Worm (Caenorhabditis elegans) whole organism, L4 larva: ENCODE measurements around the gene D1005.2.
"Not testable (repeated sequence)": the region's sequence is repeated elsewhere in the genome, so short reads cannot be mapped to it uniquely, and the experiment has no call there.

Experiments
- T26A8.4 ChIP-seq: fragments of 200-800 bp; sonication (Bioruptor generic); IDR thresholded peaks from 2 replicates; pipeline ENCODE4 v1.3.6; 2022; ENCODE audit warnings: missing genetic modification characterization, missing compliant biosample characterization
- ZK337.2 ChIP-seq: fragments of 200-800 bp; sonication (Bioruptor generic); IDR thresholded peaks from 2 replicates; pipeline ENCODE4 v1.3.6; 2022; ENCODE audit warnings: missing genetic modification reagents, missing genetic modification characterization, missing compliant biosample characterization
- ama-1 ChIP-seq: fragments of 150-350 bp; optimal IDR thresholded peaks from 2 replicates; lab custom pipeline; 2014; ENCODE audit warnings: inconsistent platforms, mixed read lengths
- fos-1 ChIP-seq: fragments of 150-350 bp; optimal IDR thresholded peaks from 2 replicates; lab custom pipeline; 2014; ENCODE audit warnings: missing biosample characterization, missing genetic modification characterization
- nhr-48 ChIP-seq: sonication (generic microtip); optimal IDR thresholded peaks from 2 replicates; lab custom pipeline; 2016; ENCODE audit warnings: mild to moderate bottlenecking, missing genetic modification characterization, missing compliant biosample characterization
- skn-1 ChIP-seq: fragments of 150-350 bp; optimal IDR thresholded peaks from 2 replicates; lab custom pipeline; 2014; ENCODE audit warnings: missing biosample characterization, missing genetic modification characterization

DNA sequence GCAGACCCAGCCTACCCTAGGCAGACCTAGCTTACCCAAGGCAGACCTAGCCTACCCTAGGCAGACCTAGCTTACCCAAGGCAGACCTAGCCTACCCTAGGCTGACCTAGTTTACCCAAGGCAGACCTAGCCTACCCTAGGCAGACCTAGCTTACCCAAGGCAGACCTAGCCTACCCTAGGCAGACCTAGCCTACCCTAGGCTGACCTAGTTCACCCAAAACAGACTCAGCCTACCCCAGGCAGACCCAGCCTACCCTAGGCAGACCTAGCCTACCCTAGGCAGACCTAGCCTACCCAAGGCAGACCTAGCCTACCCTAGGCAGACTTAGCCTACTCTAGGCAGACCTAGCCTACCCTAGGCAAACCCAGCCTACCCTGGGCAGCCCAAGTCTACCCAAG, 49.7 kb downstream of the D1005.2 start:
- TF ChIP-seq ZK337.2 (GFP tag; lab: Robert Waterston, UW); T26A8.4 (GFP tag; lab: Robert Waterston, UW); fos-1 (tag; lab: Kevin White, UChicago); ama-1; skn-1; nhr-48 (tag; lab: Kevin White, UChicago): not testable (repeated sequence)
